Fruit fly (Drosophila melanogaster): Measurements from ENCODE around the gene CG14722.

The CG14722 gene

DNA sequence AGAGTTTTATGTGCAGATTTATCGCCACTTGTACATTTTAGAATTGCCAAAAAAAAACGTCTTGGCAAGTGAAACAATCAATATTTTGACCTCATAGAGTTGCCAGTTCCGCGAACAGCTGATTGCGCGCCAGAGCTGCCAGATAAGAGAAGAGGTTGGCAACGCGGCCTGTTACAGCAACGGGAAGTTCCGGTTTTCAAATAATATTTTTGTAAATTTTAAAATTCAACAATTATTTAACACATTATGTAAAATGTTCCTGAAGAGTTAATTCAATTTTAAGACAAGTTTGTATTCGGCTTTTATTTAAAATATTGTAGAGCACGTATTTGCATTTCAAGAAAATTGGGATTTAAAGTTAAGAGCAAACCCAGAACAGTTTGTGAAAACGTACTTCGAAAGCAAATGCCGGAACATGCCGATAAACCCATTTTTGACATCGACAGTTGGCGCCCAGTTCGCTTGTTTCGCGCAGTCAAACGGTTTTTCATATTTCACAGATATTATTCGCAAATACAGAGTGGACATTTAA, 45.1 kb downstream of the CG14722 start, which contains the start of the genes prd1 and HisCl1 (continued):
- peak; percentile 90 to 98 for TF ChIP-seq crp (GFP tag; optimal IDR thresholded peaks at IDR 0.05)
- no peak for TF ChIP-seq tna (GFP tag; IDR thresholded peaks at IDR 0.05; ENCODE audit: partially characterized antibody)
- TF ChIP-seq da (GFP tag; optimal IDR thresholded peaks at IDR 0.05), result no peak
- TF ChIP-seq slbo (GFP tag; IDR thresholded peaks at IDR 0.05), result peak; percentile 76
- TF ChIP-seq Xrp1 (GFP tag; IDR thresholded peaks at IDR 0.05), result peak; percentile 39; the same call in 1 of the 2 replicates
- peak; percentile 13 for TF ChIP-seq CG6854 (GFP tag; optimal IDR thresholded peaks at IDR 0.05)
- TF ChIP-seq pzg (GFP tag; optimal IDR thresholded peaks at IDR 0.05), result peak; percentile 69
- peak; percentile 37 for TF ChIP-seq jumu (GFP tag; optimal IDR thresholded peaks at IDR 0.05)
- peak; percentile 37; the same call in 1 of the 3 replicates for TF ChIP-seq gce (GFP tag; IDR thresholded peaks at IDR 0.05)
- TF ChIP-seq bigmax (GFP tag; optimal IDR thresholded peaks at IDR 0.05), result no peak
- TF ChIP-seq ranshi (GFP tag; IDR thresholded peaks at IDR 0.05), result peak; percentile 52
- TF ChIP-seq CG3407 (GFP tag; optimal IDR thresholded peaks at IDR 0.05), result peak; percentile 46
- no peak for TF ChIP-seq Hand (GFP tag; optimal IDR thresholded peaks at IDR 0.05)
- TF ChIP-seq tgo (GFP tag; IDR thresholded peaks at IDR 0.05), result peak; percentile 53; the same call in 2 of the 3 replicates
- peak; percentile 82 for TF ChIP-seq Hmr (GFP tag; optimal IDR thresholded peaks at IDR 0.05)
- peak; percentile 44; the same call in 1 of the 3 replicates for TF ChIP-seq CG11560 (tag; IDR thresholded peaks at IDR 0.05)
- TF ChIP-seq Meics (GFP tag; optimal IDR thresholded peaks at IDR 0.05), result peak; percentile 79
- TF ChIP-seq CG13424 (tag; optimal IDR thresholded peaks at IDR 0.05), result peak; percentile 71
- TF ChIP-seq Ets97D (GFP tag; optimal IDR thresholded peaks at IDR 0.05), result peak; percentile 97
- no peak; the same call in 1 of the 2 replicates for TF ChIP-seq rib (GFP tag; IDR thresholded peaks at IDR 0.05)
- TF ChIP-seq CG10147 (GFP tag; optimal IDR thresholded peaks at IDR 0.05), result no peak
- TF ChIP-seq CG14441 (GFP tag; IDR thresholded peaks at IDR 0.05), result peak; percentile 69
- TF ChIP-seq exex (tag; optimal IDR thresholded peaks at IDR 0.05), result no peak
- TF ChIP-seq Max (GFP tag; optimal IDR thresholded peaks at IDR 0.05), result peak; percentile 64
- TF ChIP-seq vfl (GFP tag; optimal IDR thresholded peaks at IDR 0.05), result peak; percentile 69
- TF ChIP-seq Vsx1 (GFP tag; optimal IDR thresholded peaks at IDR 0.05), result no peak
- TF ChIP-seq Lim3 (GFP tag; IDR thresholded peaks at IDR 0.05), result no peak
- 0 out of 2 replicates have a peak, but pooled peaks have one; percentile 8 for TF ChIP-seq CG4360 (GFP tag; IDR thresholded peaks at IDR 0.05)
- TF ChIP-seq fd64A (GFP tag; optimal IDR thresholded peaks at IDR 0.05), result peak; percentile 2
- TF ChIP-seq cas (GFP tag; IDR thresholded peaks at IDR 0.05), result peak; percentile 23; the same call in 1 of the 2 replicates
- no peak for TF ChIP-seq eyg (GFP tag; optimal IDR thresholded peaks at IDR 0.05)
- 0 out of 2 replicates have a peak, but pooled peaks have one; percentile 22 for TF ChIP-seq unc-4 (GFP tag; IDR thresholded peaks at IDR 0.05; ENCODE audit: partially characterized antibody)
- TF ChIP-seq CG8944 (GFP tag; optimal IDR thresholded peaks at IDR 0.05), result peak; percentile 55
- TF ChIP-seq az2 (GFP tag; optimal IDR thresholded peaks at IDR 0.05), result peak; percentile 64
- TF ChIP-seq CTCF (GFP tag; optimal IDR thresholded peaks at IDR 0.05), result peak; percentile 46
- peak; percentile 55 for TF ChIP-seq croc (GFP tag; conservative IDR thresholded peaks at IDR 0.05)
- peak; percentile 84 for TF ChIP-seq CG17186 (GFP tag; optimal IDR thresholded peaks at IDR 0.05)
- no peak for TF ChIP-seq Elba2 (GFP tag; optimal IDR thresholded peaks at IDR 0.05)
- peak; percentile 61 for TF ChIP-seq CG1602 (GFP tag; optimal IDR thresholded peaks at IDR 0.05)
- no peak for TF ChIP-seq CkIIα-i1 (GFP tag; IDR thresholded peaks at IDR 0.05)
- peak; percentile 31 for TF ChIP-seq CG9797 (GFP tag; optimal IDR thresholded peaks at IDR 0.05)
- peak; percentile 19 for TF ChIP-seq CG8359 (GFP tag; optimal IDR thresholded peaks at IDR 0.05; ENCODE audit: borderline replicate concordance)
- TF ChIP-seq CG17361 (GFP tag; IDR thresholded peaks at IDR 0.05), result peak; percentile 90
- peak; percentile 98 for TF ChIP-seq Ets65A (GFP tag)
- no peak for TF ChIP-seq CG13123 (GFP tag; optimal IDR thresholded peaks at IDR 0.05)
- TF ChIP-seq CG17802 (tag; optimal IDR thresholded peaks at IDR 0.05), result peak; percentile 40
- TF ChIP-seq fd96Cb (tag; optimal IDR thresholded peaks at IDR 0.05), result peak; percentile 70
- TF ChIP-seq CG12219 (GFP tag; optimal IDR thresholded peaks at IDR 0.05), result peak; percentile 51
- peak; percentile 82 for TF ChIP-seq CG9932 (GFP tag; IDR thresholded peaks at IDR 0.05)
- peak in 1 of 2 experiments; percentile 100 for TF ChIP-seq Hr78 (GFP tag; optimal IDR thresholded peaks at IDR 0.05)
- TF ChIP-seq Sin3A (optimal IDR thresholded peaks at IDR 0.05), result peak; percentile 72
